Worm (Caenorhabditis elegans): Measurements from ENCODE around the gene C16D9.3.

Gene C16D9.3

DNA sequence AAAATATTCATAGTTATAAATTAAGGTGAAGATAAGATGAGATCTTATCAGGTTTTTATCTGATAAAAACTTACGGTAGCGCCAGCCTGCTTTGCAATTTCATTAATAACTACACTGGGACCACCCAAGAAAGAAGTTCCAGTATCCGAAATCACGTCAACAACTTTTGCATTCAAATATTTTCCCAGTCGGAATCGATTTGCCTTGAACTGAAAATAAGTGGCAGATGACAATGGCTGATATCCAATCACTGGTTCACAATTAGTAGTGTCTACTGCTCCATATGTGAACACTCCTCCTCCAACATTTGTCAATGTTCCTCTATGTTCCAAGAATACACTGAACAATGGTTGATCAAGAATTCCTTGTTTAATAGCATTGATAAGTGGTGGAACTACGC, 26.4 kb upstream of the C16D9.3 start, which contains the start of gene F21F8.5:
Gene F21F8.5, minus strand, starts transcription at position 101 of the 400 bp plus-strand sequence.
- TF ChIP-seq set-16 (GFP tag; IDR thresholded peaks at IDR 0.05), result no peak
- peak in 1 of 2 experiments; percentile 32 for TF ChIP-seq unc-62 (GFP tag; optimal IDR thresholded peaks at IDR 0.05 in 1 of 2)
- no peak for TF ChIP-seq unc-62 (tag; optimal IDR thresholded peaks at IDR 0.05)

DNA sequence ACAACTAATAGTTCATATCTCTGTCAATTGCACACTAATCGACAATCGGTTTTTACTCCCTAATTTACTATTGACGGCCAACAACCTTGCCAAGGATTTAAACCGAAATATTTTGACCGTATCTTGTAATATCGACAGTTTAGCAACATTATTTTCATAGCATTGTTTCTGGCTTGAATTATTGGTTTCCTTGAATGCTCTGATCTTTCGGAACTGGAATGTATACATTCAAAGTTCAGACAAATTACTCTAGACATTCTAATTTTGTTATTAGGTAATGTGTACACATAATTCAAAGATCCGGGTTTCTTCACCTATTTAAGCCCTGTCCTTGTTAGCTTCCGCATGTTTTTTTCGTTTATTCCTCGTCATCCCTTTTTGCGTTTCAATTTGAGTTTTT, 24.1 kb upstream of the C16D9.3 start, which contains the start of gene C16D9.9:
Gene C16D9.9, plus strand, starts transcription at position 301 of the 400 bp plus-strand sequence.
- TF ChIP-seq Y5F2A.4 (GFP tag; optimal IDR thresholded peaks at IDR 0.05) (no peak), skn-1 (tag; optimal IDR thresholded peaks at IDR 0.05) (no peak), nhr-76 (tag; optimal IDR thresholded peaks at IDR 0.05) (no peak)

DNA sequence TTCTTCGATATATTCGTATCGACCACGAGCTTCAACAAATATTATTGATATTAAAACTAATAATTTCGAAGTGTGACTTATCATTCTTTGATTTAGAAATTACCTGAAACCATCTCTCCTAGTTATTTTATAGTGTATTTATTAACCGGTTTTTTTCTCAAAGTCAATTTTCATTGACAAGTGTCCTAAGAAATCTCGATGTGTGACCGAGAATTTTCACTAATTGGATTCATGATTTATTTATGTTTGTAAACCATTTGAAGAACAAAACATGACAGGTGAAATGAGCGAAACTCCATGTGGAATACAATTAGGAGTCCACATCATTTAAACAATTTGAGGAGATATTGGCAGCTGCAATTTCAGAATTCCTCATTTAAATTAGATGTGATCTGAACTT, 23.6 kb upstream of the C16D9.3 start, which contains the start of gene C16D9.8:
Gene C16D9.8, minus strand, starts transcription at position 101 of the 400 bp plus-strand sequence.
- TF ChIP-seq ceh-62 (tag; optimal IDR thresholded peaks at IDR 0.05) (no peak), unc-39 (tag; optimal IDR thresholded peaks at IDR 0.05) (no peak), Y5F2A.4 (GFP tag; optimal IDR thresholded peaks at IDR 0.05) (no peak)

DNA sequence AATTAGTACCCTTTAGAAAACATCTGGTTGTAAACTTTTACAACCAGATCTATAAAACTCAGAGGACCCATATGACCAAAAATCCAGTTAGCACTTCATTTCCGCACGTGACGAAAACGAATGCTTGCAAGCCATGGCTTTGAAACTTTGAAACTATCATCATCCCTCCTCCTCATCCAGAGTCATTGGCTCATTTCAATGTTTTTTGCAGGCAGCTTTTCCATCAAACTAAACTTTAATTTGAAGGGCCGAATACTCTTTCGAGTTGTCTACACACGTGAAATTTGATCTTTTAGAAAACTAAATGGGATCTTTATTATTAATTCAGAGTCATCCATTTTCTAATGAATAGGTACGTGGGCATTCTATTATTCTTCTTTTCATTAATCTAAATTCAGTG, 22.4 kb upstream of the C16D9.3 start:
- TF ChIP-seq unc-62 (GFP tag; optimal IDR thresholded peaks at IDR 0.05 in 1 of 2) (peak in 1 of 2 experiments; percentile 94), unc-62 (tag; optimal IDR thresholded peaks at IDR 0.05) (no peak), nhr-77 (tag; optimal IDR thresholded peaks at IDR 0.05) (no peak), ceh-62 (tag; optimal IDR thresholded peaks at IDR 0.05) (no peak)

DNA sequence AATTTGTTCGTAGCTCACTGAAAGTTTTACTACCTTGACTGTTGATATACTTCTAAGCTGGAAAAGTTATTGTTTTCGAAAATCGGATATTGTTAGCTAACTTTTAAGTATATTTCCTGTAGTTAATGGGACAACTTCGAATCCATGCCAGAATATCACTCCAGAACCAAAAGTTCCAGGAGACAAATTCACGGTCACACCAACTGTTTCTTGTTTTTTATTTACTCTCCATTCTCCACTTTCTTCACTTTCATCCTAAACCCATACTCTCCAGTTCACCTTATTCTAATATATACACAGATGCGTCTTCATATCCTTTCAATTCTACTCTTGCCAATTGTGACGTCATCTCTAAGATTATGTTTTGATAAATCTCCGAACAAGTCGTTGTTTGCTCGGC, 19.2 kb upstream of the C16D9.3 start, which contains the start of gene C16D9.1:
Gene C16D9.1, plus strand, starts transcription at position 301 of the 400 bp plus-strand sequence.
- TF ChIP-seq fos-1 (tag; optimal IDR thresholded peaks at IDR 0.05), result no peak
- no peak for TF ChIP-seq F10B5.3 (tag; optimal IDR thresholded peaks at IDR 0.05)
- TF ChIP-seq egl-43 (GFP tag; IDR thresholded peaks at IDR 0.05), result no peak
- TF ChIP-seq lin-1 (GFP tag; IDR thresholded peaks at IDR 0.05), result no peak
- no peak for TF ChIP-seq nhr-11 (tag; optimal IDR thresholded peaks at IDR 0.05)
- TF ChIP-seq nhr-41 (GFP tag; IDR thresholded peaks at IDR 0.05), result no peak
- no peak for TF ChIP-seq D1046.2 (GFP tag; IDR thresholded peaks at IDR 0.05)
- TF ChIP-seq hlh-11 (tag; optimal IDR thresholded peaks at IDR 0.05), result no peak
- no peak for TF ChIP-seq egl-27 (tag; optimal IDR thresholded peaks at IDR 0.05)
- no peak for TF ChIP-seq unc-62 (GFP tag; optimal IDR thresholded peaks at IDR 0.05 in 1 of 2)
- no peak for TF ChIP-seq unc-62 (tag; optimal IDR thresholded peaks at IDR 0.05)
- no peak for TF ChIP-seq daf-19 (GFP tag; conservative IDR thresholded peaks at IDR 0.05)
- no peak for TF ChIP-seq unc-39 (tag; optimal IDR thresholded peaks at IDR 0.05)
- TF ChIP-seq madf-9 (GFP tag; conservative IDR thresholded peaks at IDR 0.05), result no peak

DNA sequence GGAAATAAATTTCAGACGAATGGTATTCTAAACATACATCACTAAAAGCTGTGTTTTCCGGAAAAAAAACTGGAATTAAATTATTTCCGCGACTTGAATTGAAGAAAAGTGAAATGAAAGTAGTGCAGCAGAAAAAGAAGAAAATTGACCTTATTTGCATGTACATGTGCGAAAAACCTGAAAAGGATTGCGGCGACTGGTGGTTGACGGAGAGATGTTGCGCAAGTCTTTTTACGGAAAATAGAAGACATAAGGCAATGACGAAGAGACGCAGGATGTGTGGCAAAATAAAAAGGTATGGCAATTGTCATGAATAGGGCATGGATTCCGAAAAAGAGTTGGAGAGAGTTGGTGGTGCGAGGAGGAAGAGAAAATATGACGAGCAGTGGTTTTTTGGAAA, 15.1 kb upstream of the C16D9.3 start:
- TF ChIP-seq dmd-8 (GFP tag; IDR thresholded peaks at IDR 0.05) (no peak), madf-5 (GFP tag; IDR thresholded peaks at IDR 0.05) (no peak), ceh-82 (tag; optimal IDR thresholded peaks at IDR 0.05) (no peak), mep-1 (tag; optimal IDR thresholded peaks at IDR 0.05) (no peak), mxl-2 (GFP tag; conservative IDR thresholded peaks at IDR 0.05) (no peak), set-16 (GFP tag; IDR thresholded peaks at IDR 0.05) (no peak), nhr-48 (tag; optimal IDR thresholded peaks at IDR 0.05) (no peak), egl-27 (tag; optimal IDR thresholded peaks at IDR 0.05) (no peak), mxl-3 (GFP tag; optimal IDR thresholded peaks at IDR 0.05) (no peak), ces-1 (GFP tag; optimal IDR thresholded peaks at IDR 0.05) (no peak), mdl-1 (tag; optimal IDR thresholded peaks at IDR 0.05) (no peak), mes-2 (tag; optimal IDR thresholded peaks at IDR 0.05; ENCODE audit: poor library complexity, severe bottlenecking) (no peak), lin-39 (tag; optimal IDR thresholded peaks at IDR 0.05) (no peak), Y5F2A.4 (GFP tag; optimal IDR thresholded peaks at IDR 0.05) (no peak), zfp-2 (tag; optimal IDR thresholded peaks at IDR 0.05) (no peak), Y105C5A.15 (GFP tag; IDR thresholded peaks at IDR 0.05) (no peak), nhr-237 (tag; optimal IDR thresholded peaks at IDR 0.05) (no peak)

All from whole organism, L4 larva.